Fruit fly (Drosophila melanogaster) whole organism, wandering third instar larva: ENCODE measurements around the gene Elp1.

Source experiments
- CG32264 ChIP-seq: fragments of 200-800 bp; sonication (Bioruptor generic); optimal IDR thresholded peaks from 2 replicates; lab custom pipeline; 2016; ENCODE audit warnings: missing biosample characterization, missing genetic modification characterization
- CG9705 ChIP-seq: fragments of 200-800 bp; sonication (Bioruptor generic); optimal IDR thresholded peaks from 2 replicates; lab custom pipeline; 2018; ENCODE audit warnings: missing biosample characterization, mild to moderate bottlenecking, missing genetic modification characterization
- CrebA ChIP-seq: fragments of 200-800 bp; sonication (Bioruptor generic); optimal IDR thresholded peaks from 2 replicates; lab custom pipeline; 2016; ENCODE audit warnings: missing biosample characterization, mild to moderate bottlenecking, missing genetic modification characterization, borderline replicate concordance
- Dif ChIP-seq: fragments of 200-275, 200-300 bp; sonication (Bioruptor generic); optimal IDR thresholded peaks from 2 replicates; lab custom pipeline; 2018; ENCODE audit warnings: missing biosample characterization, missing genetic modification characterization; ENCODE audit not compliant: partially characterized antibody
- HLH106 ChIP-seq: fragments of 200-800 bp; optimal IDR thresholded peaks from 3 replicates; lab custom pipeline; 2019; ENCODE audit warnings: missing biosample characterization, mild to moderate bottlenecking, missing genetic modification characterization, moderate library complexity
- Hnf4 ChIP-seq: fragments of 200-800 bp; sonication (Bioruptor generic); optimal IDR thresholded peaks from 2 replicates; lab custom pipeline; 2016; ENCODE audit warnings: missing biosample characterization, mild to moderate bottlenecking, missing genetic modification characterization
- Hr78 ChIP-seq: fragments of >200 bp; optimal IDR thresholded peaks from 2 replicates; lab custom pipeline; 2017; ENCODE audit warnings: missing biosample characterization, missing genetic modification characterization
- Hr83 ChIP-seq: fragments of 200-300 bp; sonication (Bioruptor generic); optimal IDR thresholded peaks from 2 replicates; lab custom pipeline; 2016; ENCODE audit warnings: missing biosample characterization, mild to moderate bottlenecking, missing genetic modification characterization, moderate library complexity; ENCODE audit not compliant: poor library complexity, severe bottlenecking
- Jra ChIP-seq: sonication (Bioruptor generic); optimal IDR thresholded peaks from 2 replicates; lab custom pipeline; 2016; ENCODE audit warnings: missing biosample characterization, missing genetic modification characterization
- Myc ChIP-seq: fragments of >200 bp; optimal IDR thresholded peaks from 2 replicates; lab custom pipeline; 2017
- OdsH ChIP-seq: fragments of 200-800 bp; sonication (Bioruptor generic); optimal IDR thresholded peaks from 2 replicates; lab custom pipeline; 2016; ENCODE audit warnings: missing biosample characterization, mild to moderate bottlenecking, missing genetic modification characterization
- Rel ChIP-seq, 2 experiments: fragments of 200-800 bp; sonication (Bioruptor generic) in 1 of 2; optimal IDR thresholded peaks; 2 replicates in 1 of 2; 3 replicates in 1 of 2; lab custom pipeline; 2016 to 2019; ENCODE audit warnings: mild to moderate bottlenecking in 2 of 2, missing biosample characterization in 2 of 2, missing genetic modification characterization in 2 of 2, moderate library complexity in 1 of 2
- Sp1 ChIP-seq: fragments of 200-800 bp; sonication (Bioruptor generic); optimal IDR thresholded peaks from 3 replicates; lab custom pipeline; 2019; ENCODE audit warnings: missing biosample characterization, mild to moderate bottlenecking, missing genetic modification characterization, moderate library complexity
- Vsx2 ChIP-seq: fragments of 200-300, 225-300 bp; sonication (Bioruptor generic); optimal IDR thresholded peaks from 2 replicates; lab custom pipeline; 2018; ENCODE audit warnings: missing biosample characterization, missing genetic modification characterization; ENCODE audit not compliant: partially characterized antibody
- br ChIP-seq: fragments of 200-800 bp; sonication (Bioruptor generic); optimal IDR thresholded peaks from 2 replicates; lab custom pipeline; 2016; ENCODE audit warnings: missing biosample characterization, missing genetic modification characterization
- brk ChIP-seq: fragments of 200-800 bp; sonication (Bioruptor generic); optimal IDR thresholded peaks from 2 replicates; lab custom pipeline; 2016; ENCODE audit warnings: missing biosample characterization, mild to moderate bottlenecking, missing genetic modification characterization
- dl ChIP-seq, 2 experiments: fragments of 175-275, 200-275 bp in 1 of 2; fragments of 200-275 bp in 1 of 2; sonication (Bioruptor generic); optimal IDR thresholded peaks; lab custom pipeline; 2018; ENCODE audit warnings: mild to moderate bottlenecking in 2 of 2, missing biosample characterization in 2 of 2, missing genetic modification characterization in 2 of 2, moderate library complexity in 2 of 2; ENCODE audit not compliant: partially characterized antibody in 2 of 2, insufficient read depth in 1 of 2
- dsf ChIP-seq: sonication (Bioruptor generic); optimal IDR thresholded peaks from 2 replicates; lab custom pipeline; 2016; ENCODE audit warnings: missing biosample characterization, missing genetic modification characterization, borderline replicate concordance
- ey ChIP-seq: fragments of 200-800 bp; sonication (Bioruptor generic); optimal IDR thresholded peaks from 2 replicates; lab custom pipeline; 2016; ENCODE audit warnings: missing biosample characterization, missing genetic modification characterization
- foxo ChIP-seq, 2 experiments: fragments of 200-800 bp; sonication (Bioruptor generic); optimal IDR thresholded peaks; 2 replicates in 1 of 2; 3 replicates in 1 of 2; lab custom pipeline; 2016 to 2017; ENCODE audit warnings: missing biosample characterization in 2 of 2, missing genetic modification characterization in 2 of 2
- fru ChIP-seq: fragments of 200-800 bp; sonication (Bioruptor generic); optimal IDR thresholded peaks from 3 replicates; lab custom pipeline; 2016; ENCODE audit warnings: missing biosample characterization, mild to moderate bottlenecking, missing genetic modification characterization
- h ChIP-seq: fragments of 200-800 bp; sonication (Bioruptor generic); optimal IDR thresholded peaks from 3 replicates; lab custom pipeline; 2016; ENCODE audit warnings: missing biosample characterization, mild to moderate bottlenecking, missing genetic modification characterization
- jim ChIP-seq: fragments of 175-275, 200-325 bp; sonication (Bioruptor generic); optimal IDR thresholded peaks from 2 replicates; lab custom pipeline; 2016; ENCODE audit warnings: missing biosample characterization, mild to moderate bottlenecking, missing genetic modification characterization
- lola ChIP-seq: fragments of >200 bp; optimal IDR thresholded peaks from 2 replicates; lab custom pipeline; 2017; ENCODE audit warnings: missing biosample characterization, missing genetic modification characterization
- psq ChIP-seq: fragments of 200-800 bp; sonication (Bioruptor generic); optimal IDR thresholded peaks from 3 replicates; lab custom pipeline; 2017; ENCODE audit warnings: missing biosample characterization, mild to moderate bottlenecking, missing genetic modification characterization, moderate library complexity
- rgr ChIP-seq: fragments of 200-800 bp; sonication (Bioruptor generic); optimal IDR thresholded peaks from 3 replicates; lab custom pipeline; 2016; ENCODE audit warnings: missing biosample characterization, mild to moderate bottlenecking, missing genetic modification characterization
- sage ChIP-seq: fragments of 200-800 bp; sonication (Bioruptor generic); optimal IDR thresholded peaks from 2 replicates; lab custom pipeline; 2016; ENCODE audit warnings: missing biosample characterization, mild to moderate bottlenecking, missing genetic modification characterization
- sv ChIP-seq: fragments of 200-800 bp; sonication (Bioruptor generic); optimal IDR thresholded peaks from 3 replicates; lab custom pipeline; 2016; ENCODE audit warnings: missing biosample characterization, missing genetic modification characterization
- tai ChIP-seq: sonication (Bioruptor generic); optimal IDR thresholded peaks from 2 replicates; lab custom pipeline; 2016; ENCODE audit warnings: missing biosample characterization, missing genetic modification characterization
- usp ChIP-seq: fragments of >200 bp; optimal IDR thresholded peaks from 2 replicates; lab custom pipeline; 2017; ENCODE audit warnings: missing biosample characterization, missing genetic modification characterization
- woc ChIP-seq: sonication (Bioruptor generic); optimal IDR thresholded peaks from 2 replicates; lab custom pipeline; 2016; ENCODE audit warnings: missing biosample characterization, mild to moderate bottlenecking, missing genetic modification characterization

Elp1 gene

DNA sequence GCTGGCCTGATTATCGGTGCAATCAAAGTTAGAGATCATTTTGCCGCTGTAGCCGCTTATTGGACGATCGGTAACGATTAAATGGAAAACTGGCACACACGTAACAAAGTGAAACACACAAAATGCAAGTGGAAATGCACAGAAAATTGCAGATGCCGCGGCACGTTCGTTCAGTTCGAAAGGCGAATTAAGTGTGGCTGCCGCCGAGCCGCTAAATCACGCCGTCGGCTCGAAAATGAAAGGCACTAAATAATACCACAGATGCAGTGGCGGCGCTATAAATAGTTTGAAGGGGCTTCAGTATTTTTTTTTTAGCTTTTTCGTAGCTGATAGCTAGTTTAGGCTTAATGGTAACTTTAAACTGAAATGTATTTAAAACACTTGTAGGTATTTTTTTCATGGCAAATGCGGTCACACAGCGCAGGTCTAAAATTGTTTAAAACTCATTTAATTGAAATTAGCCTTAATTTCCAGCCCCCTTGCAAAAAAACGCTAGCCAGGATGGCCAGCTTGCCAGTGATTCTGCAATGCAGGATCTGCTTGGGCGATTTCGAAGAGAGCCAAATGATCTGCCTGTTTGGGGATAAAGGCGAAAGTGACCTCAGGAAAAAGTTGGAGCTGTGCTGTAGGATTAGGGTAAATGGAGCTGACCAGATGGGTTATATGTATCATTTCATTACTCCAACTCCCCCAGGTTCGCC, 30.9 kb upstream of the Elp1 start, which contains the start of the genes Jupiter and CG14710 (continued):
- TF ChIP-seq CrebA (GFP tag; lab: Kevin White, UChicago) (no peak), HLH106 (peak; percentile 63), usp (GFP tag; lab: Kevin White, UChicago) (no peak), dsf (GFP tag; lab: Kevin White, UChicago) (peak; percentile 36), Hr78 (GFP tag; lab: Kevin White, UChicago) (no peak), CG32264 (no peak), Vsx2 (GFP tag; lab: Kevin White, UChicago) (no peak), h (peak; percentile 68), CG9705 (GFP tag; lab: Kevin White, UChicago) (peak; percentile 56), jim (GFP tag; lab: Kevin White, UChicago) (peak; percentile 10), Rel (GFP tag; optimal IDR thresholded peaks at IDR 0.05; lab: Kevin White, UChicago) (no peak), Rel (tag; optimal IDR thresholded peaks at IDR 0.05; lab: Kevin White, UChicago) (peak; percentile 47), rgr (GFP tag; lab: Kevin White, UChicago) (peak; percentile 33), ey (GFP tag; lab: Kevin White, UChicago) (peak; percentile 67), woc (peak; percentile 37)

- TF ChIP-seq HLH106 = peak; percentile 84
- TF ChIP-seq usp (GFP tag; lab: Kevin White, UChicago) = no peak
- TF ChIP-seq dl (GFP tag; optimal IDR thresholded peaks at IDR 0.05; lab: Kevin White, UChicago; ENCODE audit: insufficient read depth in 1 of 2, partially characterized antibody in 2 of 2) = no peak
- TF ChIP-seq sv (GFP tag; lab: Kevin White, UChicago) = peak; percentile 80
- TF ChIP-seq psq = peak; percentile 76
- TF ChIP-seq Dif (GFP tag; lab: Kevin White, UChicago) = no peak
- no peak for TF ChIP-seq Jra (GFP tag; lab: Kevin White, UChicago)
- peak; percentile 78 for TF ChIP-seq CG9705 (GFP tag; lab: Kevin White, UChicago)
- TF ChIP-seq Sp1 (GFP tag; lab: Kevin White, UChicago) = peak; percentile 83
- TF ChIP-seq dsf (GFP tag; lab: Kevin White, UChicago) = peak; percentile 64
- TF ChIP-seq OdsH = peak; percentile 76
- no peak for TF ChIP-seq Hnf4 (GFP tag; lab: Kevin White, UChicago)
- no peak for TF ChIP-seq Rel (GFP tag; optimal IDR thresholded peaks at IDR 0.05; lab: Kevin White, UChicago)
- TF ChIP-seq Rel (tag; optimal IDR thresholded peaks at IDR 0.05; lab: Kevin White, UChicago) = peak; percentile 93
- TF ChIP-seq Hr83 (GFP tag; lab: Kevin White, UChicago) = peak; percentile 63
- no peak for TF ChIP-seq fru (GFP tag; lab: Kevin White, UChicago)
- peak; percentile 73 for TF ChIP-seq ey (GFP tag; lab: Kevin White, UChicago)
- TF ChIP-seq br (GFP tag; lab: Kevin White, UChicago) = no peak
- peak in 1 of 2 experiments; percentile 89 for TF ChIP-seq foxo (GFP tag; optimal IDR thresholded peaks at IDR 0.05; lab: Kevin White, UChicago)
Measured at dm6 chr3R:11623025-11623424, 27.7 kb upstream of the Elp1 start, which contains the start of gene CG14711. CG14711 (plus strand) TSS chr3R:11623339.

dm6 chr3R:11625544-11625943, 25.2 kb upstream of the Elp1 start, which contains the start of gene Zaf1:
Zaf1 (minus strand) TSS chr3R:11625644.
- TF ChIP-seq lola (GFP tag; lab: Kevin White, UChicago) (no peak), dsf (GFP tag; lab: Kevin White, UChicago) (no peak), jim (GFP tag; lab: Kevin White, UChicago) (no peak), brk (GFP tag; lab: Kevin White, UChicago) (no peak), Rel (GFP tag; optimal IDR thresholded peaks at IDR 0.05; lab: Kevin White, UChicago) (no peak), Rel (tag; optimal IDR thresholded peaks at IDR 0.05; lab: Kevin White, UChicago) (no peak), Jra (GFP tag; lab: Kevin White, UChicago) (no peak), tai (GFP tag; lab: Kevin White, UChicago) (no peak), OdsH (no peak), Myc (lab: Kevin White, UChicago) (no peak), ey (GFP tag; lab: Kevin White, UChicago) (no peak), CG9705 (GFP tag; lab: Kevin White, UChicago) (no peak), sage (GFP tag; lab: Kevin White, UChicago) (no peak)
